Fruit fly (Drosophila melanogaster) whole organism, pupa: ENCODE data around the gene Alg2.

ENCODE experiments used
- CG10348 ChIP-seq: fragments of 200-800 bp; sonication (Bioruptor generic); IDR thresholded peaks from 2 replicates; pipeline ENCODE4 v1.3.6; 2022; ENCODE audit warnings: missing biosample characterization, missing genetic modification characterization
- CG12605 ChIP-seq: fragments of 200-800 bp; sonication (Bioruptor generic); IDR thresholded peaks from 2 replicates; pipeline ENCODE4 v1.3.6; 2022; ENCODE audit warnings: missing biosample characterization, missing genetic modification characterization
- CG13204 ChIP-seq: fragments of 200-800 bp; sonication (Bioruptor generic); optimal IDR thresholded peaks from 2 replicates; lab custom pipeline; 2018; ENCODE audit warnings: missing biosample characterization, mild to moderate bottlenecking, missing genetic modification characterization, moderate library complexity
- CG14655 ChIP-seq: fragments of 200-800 bp; sonication (Bioruptor generic); optimal IDR thresholded peaks from 3 replicates; lab custom pipeline; 2017; ENCODE audit warnings: mild to moderate bottlenecking, missing biosample characterization, missing genetic modification reagents, missing genetic modification characterization
- CG15710 ChIP-seq: fragments of 200-800 bp; sonication (Bioruptor generic); optimal IDR thresholded peaks from 2 replicates; lab custom pipeline; 2018; ENCODE audit warnings: missing biosample characterization, mild to moderate bottlenecking, missing genetic modification characterization, moderate library complexity
- CG17806 ChIP-seq: fragments of 200-800 bp; sonication (Bioruptor generic); optimal IDR thresholded peaks from 2 replicates; lab custom pipeline; 2018; ENCODE audit warnings: missing biosample characterization, mild to moderate bottlenecking, missing genetic modification characterization, moderate library complexity
- CG34367 ChIP-seq: fragments of 200-800 bp; sonication (Bioruptor generic); optimal IDR thresholded peaks from 2 replicates; lab custom pipeline; 2018; ENCODE audit warnings: missing biosample characterization, mild to moderate bottlenecking, missing genetic modification characterization
- CG4496 ChIP-seq: fragments of 200-800 bp; sonication (Bioruptor generic); IDR thresholded peaks from 3 replicates; pipeline ENCODE4 v1.3.6; 2022; ENCODE audit warnings: missing biosample characterization, missing genetic modification characterization
- CG8159 ChIP-seq: fragments of 200-800 bp; sonication (Bioruptor generic); optimal IDR thresholded peaks from 3 replicates; lab custom pipeline; 2018; ENCODE audit warnings: missing biosample characterization, mild to moderate bottlenecking, missing genetic modification characterization, moderate library complexity
- CG8301 ChIP-seq: fragments of 200-800 bp; sonication (Bioruptor generic); optimal IDR thresholded peaks from 2 replicates; lab custom pipeline; 2018; ENCODE audit warnings: missing biosample characterization, mild to moderate bottlenecking, missing genetic modification characterization
- CG9948 ChIP-seq: fragments of 200-800 bp; sonication (Bioruptor generic); optimal IDR thresholded peaks from 2 replicates; lab custom pipeline; 2018; ENCODE audit warnings: missing biosample characterization, mild to moderate bottlenecking, missing genetic modification characterization, moderate library complexity
- D1 ChIP-seq: fragments of 200-800 bp; sonication (Bioruptor generic); optimal IDR thresholded peaks from 2 replicates; lab custom pipeline; 2018; ENCODE audit warnings: missing biosample characterization, mild to moderate bottlenecking, missing genetic modification characterization, moderate library complexity
- Pif1A ChIP-seq: fragments of 200-800 bp; sonication (Bioruptor generic); optimal IDR thresholded peaks from 3 replicates; lab custom pipeline; 2016; ENCODE audit warnings: missing biosample characterization, missing genetic modification characterization
- fd96Ca ChIP-seq: fragments of 200-800 bp; sonication (Bioruptor generic); IDR thresholded peaks from 3 replicates; pipeline ENCODE4 v1.3.6; 2022; ENCODE audit warnings: missing biosample characterization, missing genetic modification characterization

dm6 chr3L:3108964-3109363 is 34.6 kb upstream of the Alg2 start:
- TF ChIP-seq CG8159 (tag; lab: Kevin White, UChicago) (no peak), CG9948 (tag; lab: Kevin White, UChicago) (no peak), D1 (tag; lab: Kevin White, UChicago) (no peak), Pif1A (no peak), CG12605 (GFP tag; lab: Robert Waterston, UW) (no peak), CG8301 (tag; lab: Kevin White, UChicago) (no peak), CG14655 (no peak), CG34367 (tag; lab: Kevin White, UChicago) (no peak), CG17806 (tag; lab: Kevin White, UChicago) (no peak), CG13204 (no peak), fd96Ca (no peak), CG4496 (GFP tag; lab: Robert Waterston, UW) (no peak), CG10348 (GFP tag; lab: Robert Waterston, UW) (no peak), CG15710 (tag; lab: Kevin White, UChicago) (no peak)
